Fruit fly (Drosophila melanogaster) whole organism, embryonic: Measurements from ENCODE around the gene elB.
A peak's percentile ranks its signal among the peaks of the same experiment; 100 is the strongest.

Source experiments
- Abd-B ChIP-seq: fragments of 200-800 bp; sonication (Bioruptor generic); optimal IDR thresholded peaks from 2 replicates; lab custom pipeline; 2018; ENCODE audit warnings: missing biosample characterization, mild to moderate bottlenecking, missing genetic modification characterization, moderate library complexity
- Awh ChIP-seq: fragments of 200-800 bp; sonication (Bioruptor generic); IDR thresholded peaks from 2 replicates; pipeline ENCODE4, ENCODE4 v1.3.6; 2022; ENCODE audit warnings: missing biosample characterization, missing genetic modification characterization
- BtbVII ChIP-seq: fragments of 200-800 bp; sonication (Bioruptor generic); optimal IDR thresholded peaks from 3 replicates; lab custom pipeline; 2017; ENCODE audit warnings: missing biosample characterization, mild to moderate bottlenecking, missing genetic modification characterization
- CG10654 ChIP-seq: fragments of 200-800 bp; sonication (Bioruptor generic); optimal IDR thresholded peaks from 2 replicates; lab custom pipeline; 2016; ENCODE audit warnings: missing biosample characterization, missing genetic modification characterization
- CG12391 ChIP-seq: fragments of 200-800 bp; sonication (Bioruptor generic); optimal IDR thresholded peaks from 3 replicates; lab custom pipeline; 2018; ENCODE audit warnings: missing biosample characterization, mild to moderate bottlenecking, missing genetic modification characterization, moderate library complexity
- CG17612 ChIP-seq: fragments of 200-800 bp; sonication (Bioruptor generic); IDR thresholded peaks from 2 replicates; pipeline ENCODE4 v1.3.6; 2022; ENCODE audit warnings: missing biosample characterization, missing genetic modification characterization
- CG1832 ChIP-seq: fragments of 200-800 bp; sonication (Bioruptor generic); optimal IDR thresholded peaks from 2 replicates; lab custom pipeline; 2017; ENCODE audit warnings: missing biosample characterization, mild to moderate bottlenecking, missing genetic modification characterization, inconsistent platforms
- CG18476 ChIP-seq: fragments of 200-800 bp; sonication (Bioruptor generic); optimal IDR thresholded peaks from 2 replicates; lab custom pipeline; 2016; ENCODE audit warnings: missing biosample characterization, mild to moderate bottlenecking, missing genetic modification characterization
- CG18764 ChIP-seq: fragments of 200-800 bp; sonication (Bioruptor generic); optimal IDR thresholded peaks from 3 replicates; lab custom pipeline; 2016; ENCODE audit warnings: missing biosample characterization, missing genetic modification characterization
- CG2678 ChIP-seq: fragments of 200-800 bp; sonication (Bioruptor generic); optimal IDR thresholded peaks from 3 replicates; lab custom pipeline; 2019; ENCODE audit warnings: missing biosample characterization, mild to moderate bottlenecking, missing genetic modification characterization, moderate library complexity
- CG2889 ChIP-seq: fragments of 200-800 bp; sonication (Bioruptor generic); IDR thresholded peaks from 3 replicates; pipeline ENCODE4 v1.3.6; 2022; ENCODE audit warnings: missing biosample characterization, missing genetic modification characterization
- CG3065 ChIP-seq: fragments of 200-800 bp; sonication (Bioruptor generic); optimal IDR thresholded peaks from 2 replicates; lab custom pipeline; 2016; ENCODE audit warnings: missing biosample characterization, missing genetic modification characterization
- CG31441 ChIP-seq: fragments of 200-800 bp; sonication (Bioruptor generic); IDR thresholded peaks from 2 replicates; pipeline ENCODE4 v1.3.6; 2022; ENCODE audit warnings: missing biosample characterization, missing genetic modification characterization
- CG3407 ChIP-seq: fragments of 200-800 bp; sonication (Bioruptor generic); optimal IDR thresholded peaks from 2 replicates; lab custom pipeline; 2018; ENCODE audit warnings: missing biosample characterization, mild to moderate bottlenecking, missing genetic modification characterization
- CG42726 ChIP-seq: fragments of 200-800 bp; sonication (Bioruptor generic); IDR thresholded peaks from 2 replicates; pipeline ENCODE4 v1.3.6; 2022; ENCODE audit warnings: missing biosample characterization, missing genetic modification characterization; ENCODE audit not compliant: partially characterized antibody
- CG4854 ChIP-seq: fragments of 200-800 bp; sonication (Bioruptor generic); optimal IDR thresholded peaks from 2 replicates; lab custom pipeline; 2016; ENCODE audit warnings: missing biosample characterization, missing genetic modification characterization, inconsistent platforms
- CG6854 ChIP-seq: fragments of 200-800 bp; sonication (Bioruptor generic); optimal IDR thresholded peaks from 3 replicates; lab custom pipeline; 2017; ENCODE audit warnings: missing biosample characterization, mild to moderate bottlenecking, missing genetic modification characterization
- CG8765 ChIP-seq: fragments of 200-800 bp; sonication (Bioruptor generic); IDR thresholded peaks from 2 replicates; pipeline ENCODE4 v1.3.6; 2022; ENCODE audit warnings: missing biosample characterization, missing genetic modification characterization
- CG8944 ChIP-seq: fragments of 200-800 bp; sonication (Bioruptor generic); optimal IDR thresholded peaks from 3 replicates; lab custom pipeline; 2016; ENCODE audit warnings: missing biosample characterization, missing genetic modification characterization
- CG9609 ChIP-seq: fragments of 200-800 bp; sonication (Bioruptor generic); optimal IDR thresholded peaks from 3 replicates; lab custom pipeline; 2016; ENCODE audit warnings: missing biosample characterization, missing genetic modification characterization
- D19A ChIP-seq: fragments of 200-800 bp; optimal IDR thresholded peaks from 3 replicates; lab custom pipeline; 2019; ENCODE audit warnings: missing biosample characterization, mild to moderate bottlenecking, missing genetic modification characterization, moderate library complexity
- Deaf1 ChIP-seq: fragments of 200-800 bp; optimal IDR thresholded peaks from 3 replicates; lab custom pipeline; 2019; ENCODE audit warnings: missing biosample characterization, mild to moderate bottlenecking, missing genetic modification characterization, moderate library complexity
- Doc2 ChIP-seq: fragments of 200-800 bp; sonication (Bioruptor generic); IDR thresholded peaks from 2 replicates; pipeline ENCODE4 v1.3.6; 2022; ENCODE audit warnings: missing biosample characterization, missing genetic modification characterization
- Doc3 ChIP-seq: fragments of 200-800 bp; sonication (Bioruptor generic); IDR thresholded peaks from 3 replicates; pipeline ENCODE4 v1.3.6; 2022; ENCODE audit warnings: missing biosample characterization, missing genetic modification characterization; ENCODE audit not compliant: partially characterized antibody
- E2f1 ChIP-seq: fragments of 200-800 bp; sonication (Bioruptor generic); IDR thresholded peaks from 2 replicates; pipeline ENCODE4 v1.3.6; 2022; ENCODE audit warnings: missing biosample characterization, missing genetic modification characterization
- Ets97D ChIP-seq: fragments of 200-800 bp; sonication (Bioruptor generic); optimal IDR thresholded peaks from 3 replicates; lab custom pipeline; 2016; ENCODE audit warnings: missing biosample characterization, missing genetic modification characterization
- HHEX ChIP-seq: fragments of 200-800 bp; sonication (Bioruptor generic); optimal IDR thresholded peaks from 3 replicates; lab custom pipeline; 2017; ENCODE audit warnings: missing biosample characterization, mild to moderate bottlenecking, missing genetic modification characterization, missing genetic modification reagents
- Lhr ChIP-seq: fragments of 200-800 bp; sonication (Bioruptor generic); optimal IDR thresholded peaks from 3 replicates; lab custom pipeline; 2017; ENCODE audit warnings: mild to moderate bottlenecking, missing biosample characterization, missing genetic modification reagents, missing genetic modification characterization
- Mad ChIP-seq: fragments of 200-800 bp; sonication (Bioruptor generic); optimal IDR thresholded peaks from 2 replicates; lab custom pipeline; 2016; ENCODE audit warnings: missing biosample characterization, missing genetic modification characterization
- Mrtf ChIP-seq: fragments of 200-800 bp; sonication (Bioruptor generic); IDR thresholded peaks from 3 replicates; pipeline ENCODE4 v1.3.6; 2022; ENCODE audit warnings: missing biosample characterization, missing genetic modification characterization
- Rx ChIP-seq: fragments of 200-800 bp; sonication (Bioruptor generic); IDR thresholded peaks from 2 replicates; pipeline ENCODE4 v1.3.6; 2022; ENCODE audit warnings: missing biosample characterization, missing genetic modification characterization
- Side ChIP-seq: fragments of 200-800 bp; sonication (Bioruptor generic); optimal IDR thresholded peaks from 2 replicates; lab custom pipeline; 2016; ENCODE audit warnings: missing biosample characterization, missing genetic modification characterization
- Ssrp ChIP-seq: fragments of 200-800 bp; sonication (Bioruptor generic); optimal IDR thresholded peaks from 2 replicates; lab custom pipeline; 2018; ENCODE audit warnings: missing biosample characterization, mild to moderate bottlenecking, missing genetic modification characterization, moderate library complexity
- al ChIP-seq: fragments of 200-800 bp; sonication (Bioruptor generic); IDR thresholded peaks from 2 replicates; pipeline ENCODE4 v1.3.6; 2022; ENCODE audit warnings: missing biosample characterization, missing genetic modification characterization
- br ChIP-seq: fragments of >200 bp; optimal IDR thresholded peaks from 2 replicates; lab custom pipeline; 2017
- croc ChIP-seq: fragments of 200-800 bp; sonication (Bioruptor generic); conservative IDR thresholded peaks from 3 replicates; pipeline ENCODE4 v1.3.6; 2022; ENCODE audit warnings: missing biosample characterization, missing genetic modification characterization
- dpn ChIP-seq, 2 experiments: fragments of 200-800 bp; sonication (Bioruptor generic); optimal IDR thresholded peaks; 3 replicates each; lab custom pipeline; 2016; ENCODE audit warnings: missing biosample characterization in 2 of 2, missing genetic modification characterization in 2 of 2
- ken ChIP-seq: fragments of 200-800 bp; sonication (Bioruptor generic); IDR thresholded peaks from 3 replicates; pipeline ENCODE4 v1.3.6; 2022; ENCODE audit warnings: missing biosample characterization, missing genetic modification characterization
- lola ChIP-seq, 3 experiments: fragments of >200 bp in 2 of 3; fragments of 200-800 bp in 1 of 3; sonication (Bioruptor generic) in 1 of 3; optimal IDR thresholded peaks; 2 replicates each; lab custom pipeline; 2017 to 2019; ENCODE audit warnings: missing biosample characterization in 3 of 3, missing genetic modification characterization in 3 of 3, mild to moderate bottlenecking in 1 of 3, moderate library complexity in 1 of 3
- oc ChIP-seq: fragments of 200-800 bp; sonication (Bioruptor generic); optimal IDR thresholded peaks from 2 replicates; lab custom pipeline; 2018; ENCODE audit warnings: missing biosample characterization, mild to moderate bottlenecking, missing genetic modification characterization, moderate library complexity
- pb ChIP-seq: fragments of 200-800 bp; sonication (Bioruptor generic); optimal IDR thresholded peaks from 3 replicates; lab custom pipeline; 2016; ENCODE audit warnings: missing biosample characterization, missing genetic modification characterization
- pum ChIP-seq: fragments of 200-800 bp; sonication (Bioruptor generic); optimal IDR thresholded peaks from 2 replicates; lab custom pipeline; 2016; ENCODE audit warnings: missing biosample characterization, missing genetic modification characterization
- pzg ChIP-seq: fragments of 200-800 bp; sonication (Bioruptor generic); optimal IDR thresholded peaks from 3 replicates; lab custom pipeline; 2018; ENCODE audit warnings: missing biosample characterization, mild to moderate bottlenecking, missing genetic modification characterization, moderate library complexity
- salm ChIP-seq: fragments of 200-800 bp; sonication (Bioruptor generic); optimal IDR thresholded peaks from 2 replicates; lab custom pipeline; 2018; ENCODE audit warnings: missing biosample characterization, mild to moderate bottlenecking, missing genetic modification characterization
- sens-2 ChIP-seq: fragments of 200-800 bp; sonication (Bioruptor generic); IDR thresholded peaks from 2 replicates; pipeline ENCODE4 v1.3.6; 2022; ENCODE audit warnings: missing biosample characterization, missing genetic modification characterization
- so ChIP-seq: fragments of 200-800 bp; sonication (Bioruptor generic); IDR thresholded peaks from 3 replicates; pipeline ENCODE4 v1.3.6; 2022; ENCODE audit warnings: missing biosample characterization, missing genetic modification characterization
- tll ChIP-seq, 2 experiments: fragments of 200-800 bp in 1 of 2; fragments of >200 bp in 1 of 2; sonication (Bioruptor generic) in 1 of 2; optimal IDR thresholded peaks; 2 replicates each; lab custom pipeline; 2017 to 2019; ENCODE audit warnings: missing biosample characterization in 2 of 2, missing genetic modification characterization in 2 of 2, mild to moderate bottlenecking in 1 of 2, moderate library complexity in 1 of 2
- toy ChIP-seq: fragments of 200-800 bp; sonication (Bioruptor generic); IDR thresholded peaks from 2 replicates; pipeline ENCODE4 v1.3.6; 2022; ENCODE audit warnings: missing biosample characterization, missing genetic modification characterization
- tup ChIP-seq: fragments of 200-800 bp; sonication (Bioruptor generic); optimal IDR thresholded peaks from 2 replicates; lab custom pipeline; 2016; ENCODE audit warnings: missing biosample characterization, mild to moderate bottlenecking, missing genetic modification characterization, moderate library complexity
- zf30C ChIP-seq: fragments of 200-800 bp; sonication (Bioruptor generic); optimal IDR thresholded peaks from 3 replicates; lab custom pipeline; 2018; ENCODE audit warnings: missing biosample characterization, mild to moderate bottlenecking, missing genetic modification characterization
- zfh2 ChIP-seq: fragments of 200-800 bp; sonication (Bioruptor generic); optimal IDR thresholded peaks from 2 replicates; lab custom pipeline; 2016; ENCODE audit warnings: missing biosample characterization, missing genetic modification characterization

The elB gene

dm6 chr2L:14361736-14362180, 47.6 kb downstream of the elB start, which contains the start of gene spel1 (continued):
- peak; percentile 88 for TF ChIP-seq E2f1 (GFP tag; lab: Robert Waterston, UW)
- TF ChIP-seq CG12391 (tag; lab: Kevin White, UChicago): peak; percentile 93
- peak; percentile 56 for TF ChIP-seq sens-2
- peak; percentile 33 for TF ChIP-seq zfh2 (GFP tag; lab: Kevin White, UChicago)
- peak; percentile 89 for TF ChIP-seq CG2678 (tag; lab: Kevin White, UChicago)
- TF ChIP-seq CG18476 (GFP tag; lab: Kevin White, UChicago): peak; percentile 13
- no peak for TF ChIP-seq Doc3 (GFP tag; lab: Robert Waterston, UW)
- peak; percentile 65 for TF ChIP-seq al (GFP tag; lab: Robert Waterston, UW)
- no peak for TF ChIP-seq Mad (GFP tag; lab: Kevin White, UChicago)
- peak; percentile 63; the same call in 1 of the 2 replicates for TF ChIP-seq CG8765 (GFP tag; lab: Robert Waterston, UW)
- TF ChIP-seq Abd-B: peak; percentile 73
- peak; percentile 68 for TF ChIP-seq salm (tag; lab: Kevin White, UChicago)
- peak; percentile 62 for TF ChIP-seq CG10654
- peak; percentile 78 for TF ChIP-seq so (GFP tag; lab: Robert Waterston, UW)
- TF ChIP-seq Ssrp (tag; lab: Kevin White, UChicago): peak; percentile 81
- TF ChIP-seq D19A: peak; percentile 82
- no peak for TF ChIP-seq tll (GFP tag; optimal IDR thresholded peaks at IDR 0.05; lab: Kevin White, UChicago)
- TF ChIP-seq CG42726 (GFP tag; lab: Robert Waterston, UW): no peak
- TF ChIP-seq BtbVII: peak; percentile 72
- peak; percentile 41 to 74 for TF ChIP-seq dpn (GFP tag; optimal IDR thresholded peaks at IDR 0.05; lab: Kevin White, UChicago)
- TF ChIP-seq lola (GFP tag; optimal IDR thresholded peaks at IDR 0.05; lab: Kevin White, UChicago): peak in 1 of 3 experiments; percentile 82
- TF ChIP-seq pum (GFP tag; lab: Kevin White, UChicago): peak; percentile 5
- peak; percentile 60 for TF ChIP-seq CG6854 (GFP tag; lab: Kevin White, UChicago)
- TF ChIP-seq CG9609 (GFP tag; lab: Kevin White, UChicago): no peak
- no peak for TF ChIP-seq Side (GFP tag; lab: Kevin White, UChicago)
- TF ChIP-seq pzg: peak; percentile 48
- peak; percentile 57 for TF ChIP-seq CG3407
- TF ChIP-seq Doc2: peak; percentile 21; the same call in 1 of the 2 replicates
- TF ChIP-seq CG8944 (GFP tag; lab: Kevin White, UChicago): peak; percentile 35
- TF ChIP-seq CG18764 (GFP tag; lab: Kevin White, UChicago): peak; percentile 65
- TF ChIP-seq Awh (GFP tag; lab: Robert Waterston, UW): peak; percentile 83
- TF ChIP-seq toy (GFP tag; lab: Robert Waterston, UW): 0 out of 2 replicates have a peak, but pooled peaks have one; percentile 16
- no peak for TF ChIP-seq tup (GFP tag; lab: Kevin White, UChicago)
- TF ChIP-seq CG2889 (GFP tag; lab: Robert Waterston, UW): peak; percentile 53; the same call in 1 of the 3 replicates
- peak; percentile 51 for TF ChIP-seq Ets97D (GFP tag; lab: Kevin White, UChicago)
- TF ChIP-seq Mrtf (GFP tag; lab: Robert Waterston, UW): peak; percentile 4; the same call in 1 of the 3 replicates
- TF ChIP-seq Rx (GFP tag; lab: Robert Waterston, UW): peak; percentile 54
- peak; percentile 46; the same call in 1 of the 2 replicates for TF ChIP-seq CG17612
- peak; percentile 25 for TF ChIP-seq HHEX (GFP tag; lab: Kevin White, UChicago)
- no peak for TF ChIP-seq br (lab: Kevin White, UChicago)
- TF ChIP-seq croc (GFP tag; lab: Robert Waterston, UW): peak; percentile 45
- TF ChIP-seq pb: no peak
- TF ChIP-seq Lhr (GFP tag; lab: Kevin White, UChicago): peak; percentile 41
- peak; percentile 68; the same call in 2 of the 3 replicates for TF ChIP-seq ken (GFP tag; lab: Robert Waterston, UW)
- no peak for TF ChIP-seq CG1832 (GFP tag; lab: Kevin White, UChicago)
- peak; percentile 11 for TF ChIP-seq CG3065 (GFP tag; lab: Kevin White, UChicago)
- TF ChIP-seq Deaf1: peak; percentile 61
- peak; percentile 91 for TF ChIP-seq zf30C (GFP tag; lab: Kevin White, UChicago)
- TF ChIP-seq oc (tag; lab: Kevin White, UChicago): peak; percentile 60
- TF ChIP-seq CG4854 (GFP tag; lab: Kevin White, UChicago): peak; percentile 9
- TF ChIP-seq CG31441 (GFP tag; lab: Robert Waterston, UW): peak; percentile 91
